Worm (Caenorhabditis elegans) whole organism, mixed stage, embryonic: Measurements from ENCODE around the gene F59D12.3.

ENCODE experiments used
- blmp-1 ChIP-seq: fragments of 150-350 bp; optimal IDR thresholded peaks from 2 replicates; lab custom pipeline; 2014; ENCODE audit warnings: missing biosample characterization, missing genetic modification characterization
- ceh-83 ChIP-seq: fragments of 200-800 bp; sonication (Bioruptor generic); optimal IDR thresholded peaks from 2 replicates; lab custom pipeline; 2018; ENCODE audit warnings: mild to moderate bottlenecking, missing genetic modification characterization, missing compliant biosample characterization
- cnd-1 ChIP-seq: fragments of 200-800 bp; sonication (Bioruptor generic); optimal IDR thresholded peaks from 2 replicates; lab custom pipeline; 2018; ENCODE audit warnings: mild to moderate bottlenecking, missing genetic modification characterization, missing compliant biosample characterization
- hlh-1 ChIP-seq: fragments of 150-350 bp; optimal IDR thresholded peaks from 2 replicates; lab custom pipeline; 2014; ENCODE audit warnings: missing biosample characterization, missing genetic modification reagents, missing genetic modification characterization
- lin-13 ChIP-seq: fragments of 150-350 bp; optimal IDR thresholded peaks from 2 replicates; lab custom pipeline; 2014; ENCODE audit warnings: missing biosample characterization, missing genetic modification characterization
- mep-1 ChIP-seq: fragments of 150-350 bp; optimal IDR thresholded peaks from 2 replicates; lab custom pipeline; 2017; ENCODE audit warnings: missing biosample characterization, missing genetic modification reagents, missing genetic modification characterization, inconsistent platforms
- mls-2 ChIP-seq: sonication (generic microtip); optimal IDR thresholded peaks from 2 replicates; lab custom pipeline; 2016; ENCODE audit warnings: mild to moderate bottlenecking, missing genetic modification characterization, moderate library complexity, missing compliant biosample characterization
- nhr-237 ChIP-seq: fragments of 150-350 bp; optimal IDR thresholded peaks from 2 replicates; lab custom pipeline; 2014; ENCODE audit warnings: missing biosample characterization, missing genetic modification characterization
- nhr-28 ChIP-seq: fragments of 150-350 bp; optimal IDR thresholded peaks from 2 replicates; lab custom pipeline; 2014; ENCODE audit warnings: missing biosample characterization, missing genetic modification characterization
- pha-4 ChIP-seq: fragments of 150-350 bp; optimal IDR thresholded peaks from 2 replicates; lab custom pipeline; 2018; ENCODE audit warnings: missing biosample characterization, missing genetic modification reagents, missing genetic modification characterization
- snpc-4 ChIP-seq: fragments of 150-350 bp; optimal IDR thresholded peaks from 2 replicates; lab custom pipeline; 2014; ENCODE audit warnings: missing biosample characterization, missing genetic modification characterization
- sptf-1 ChIP-seq: sonication (generic microtip); optimal IDR thresholded peaks from 2 replicates; lab custom pipeline; 2017; ENCODE audit warnings: mild to moderate bottlenecking, missing genetic modification characterization, moderate library complexity, missing compliant biosample characterization
- unc-39 ChIP-seq: fragments of 150-350 bp; optimal IDR thresholded peaks from 2 replicates; lab custom pipeline; 2014; ENCODE audit warnings: missing biosample characterization, missing genetic modification characterization
- unc-62 ChIP-seq: fragments of 150-350 bp; optimal IDR thresholded peaks from 2 replicates; lab custom pipeline; 2014; ENCODE audit warnings: missing biosample characterization, missing genetic modification reagents, missing genetic modification characterization

DNA sequence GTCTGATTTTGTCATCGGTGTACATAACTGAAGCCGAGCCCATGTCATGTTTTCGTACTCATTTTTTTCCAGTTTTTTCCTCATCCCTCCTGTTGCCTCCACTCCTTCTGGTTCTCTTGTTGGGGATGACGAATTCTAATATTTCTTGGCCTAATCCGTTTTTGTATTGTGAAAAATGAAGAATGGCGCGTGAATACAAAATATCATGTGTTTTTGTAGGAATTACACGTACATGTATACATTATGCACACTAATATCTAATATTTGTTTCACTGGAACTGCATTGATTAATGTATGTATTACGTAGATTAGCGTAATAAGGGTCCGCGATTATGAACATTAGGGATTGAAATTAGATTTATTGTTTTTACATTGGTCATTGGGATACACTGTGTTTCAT lies 4.9 kb upstream of the F59D12.3 start:
- TF ChIP-seq snpc-4 (tag; lab: Kevin White, UChicago), result no peak
- no peak for TF ChIP-seq hlh-1
- no peak for TF ChIP-seq nhr-237 (tag; lab: Kevin White, UChicago)
- no peak for TF ChIP-seq ceh-83 (GFP tag; lab: Kevin White, UChicago)
- TF ChIP-seq blmp-1 (tag; lab: Kevin White, UChicago), result no peak
- TF ChIP-seq mep-1, result no peak
- no peak for TF ChIP-seq nhr-28 (tag; lab: Kevin White, UChicago)
- no peak for TF ChIP-seq unc-39 (tag; lab: Kevin White, UChicago)
- TF ChIP-seq unc-62 (GFP tag; lab: Kevin White, UChicago), result no peak
- TF ChIP-seq lin-13 (tag; lab: Kevin White, UChicago), result no peak
- TF ChIP-seq pha-4 (tag; lab: Kevin White, UChicago), result no peak
- no peak for TF ChIP-seq sptf-1 (tag; lab: Kevin White, UChicago)
- TF ChIP-seq cnd-1 (tag; lab: Kevin White, UChicago), result no peak
- no peak for TF ChIP-seq mls-2
